Fruit fly (Drosophila melanogaster) whole organism, embryonic: ENCODE measurements around the gene CG17107.

Experiments used
- Bteb2 ChIP-seq: fragments of 200-800 bp; sonication (Bioruptor generic); optimal IDR thresholded peaks from 2 replicates; lab custom pipeline; 2016; ENCODE audit warnings: missing biosample characterization, missing genetic modification characterization
- CG10565 ChIP-seq: fragments of 200-800 bp; sonication (Bioruptor generic); optimal IDR thresholded peaks from 3 replicates; lab custom pipeline; 2016; ENCODE audit warnings: missing biosample characterization, mild to moderate bottlenecking, missing genetic modification characterization
- CG11247 ChIP-seq: fragments of 200-800 bp; sonication (Bioruptor generic); IDR thresholded peaks from 2 replicates; pipeline ENCODE4 v1.3.6; 2022; ENCODE audit warnings: missing biosample characterization, missing genetic modification characterization
- CG12155 ChIP-seq: fragments of 200-800 bp; sonication (Bioruptor generic); optimal IDR thresholded peaks from 3 replicates; lab custom pipeline; 2016; ENCODE audit warnings: missing biosample characterization, missing genetic modification characterization
- CG12219 ChIP-seq: fragments of 200-800 bp; sonication (Bioruptor generic); optimal IDR thresholded peaks from 3 replicates; lab custom pipeline; 2018; ENCODE audit warnings: missing biosample characterization, mild to moderate bottlenecking, missing genetic modification characterization
- CG12391 ChIP-seq: fragments of 200-800 bp; sonication (Bioruptor generic); optimal IDR thresholded peaks from 3 replicates; lab custom pipeline; 2018; ENCODE audit warnings: missing biosample characterization, mild to moderate bottlenecking, missing genetic modification characterization, moderate library complexity
- CG12769 ChIP-seq: fragments of 200-800 bp; sonication (Bioruptor generic); optimal IDR thresholded peaks from 2 replicates; lab custom pipeline; 2019; ENCODE audit warnings: missing biosample characterization, mild to moderate bottlenecking, missing genetic modification characterization, moderate library complexity
- CG12942 ChIP-seq: fragments of 200-800 bp; sonication (Bioruptor generic); optimal IDR thresholded peaks from 3 replicates; lab custom pipeline; 2016; ENCODE audit warnings: missing biosample characterization, missing genetic modification characterization
- CG14441 ChIP-seq: fragments of 200-800 bp; sonication (Bioruptor generic); IDR thresholded peaks from 2 replicates; pipeline ENCODE4 v1.3.6; 2022; ENCODE audit warnings: missing biosample characterization, missing genetic modification characterization
- CG1603 ChIP-seq: fragments of 200-800 bp; sonication (Bioruptor generic); optimal IDR thresholded peaks from 2 replicates; lab custom pipeline; 2019; ENCODE audit warnings: missing biosample characterization, mild to moderate bottlenecking, missing genetic modification characterization, moderate library complexity
- CG2120 ChIP-seq: fragments of 200-800 bp; sonication (Bioruptor generic); optimal IDR thresholded peaks from 3 replicates; lab custom pipeline; 2016; ENCODE audit warnings: missing biosample characterization, missing genetic modification characterization
- CG2889 ChIP-seq: fragments of 200-800 bp; sonication (Bioruptor generic); IDR thresholded peaks from 3 replicates; pipeline ENCODE4 v1.3.6; 2022; ENCODE audit warnings: missing biosample characterization, missing genetic modification characterization
- CG31224 ChIP-seq: fragments of 200-800 bp; sonication (Bioruptor generic); IDR thresholded peaks from 2 replicates; pipeline ENCODE4 v1.3.6; 2022; ENCODE audit warnings: missing biosample characterization, missing genetic modification characterization
- CG33213 ChIP-seq: fragments of 200-800 bp; sonication (Bioruptor generic); optimal IDR thresholded peaks from 3 replicates; lab custom pipeline; 2016; ENCODE audit warnings: missing biosample characterization, missing genetic modification characterization
- CG3407 ChIP-seq: fragments of 200-800 bp; sonication (Bioruptor generic); optimal IDR thresholded peaks from 2 replicates; lab custom pipeline; 2018; ENCODE audit warnings: missing biosample characterization, mild to moderate bottlenecking, missing genetic modification characterization
- CG42726 ChIP-seq: fragments of 200-800 bp; sonication (Bioruptor generic); IDR thresholded peaks from 2 replicates; pipeline ENCODE4 v1.3.6; 2022; ENCODE audit warnings: missing biosample characterization, missing genetic modification characterization; ENCODE audit not compliant: partially characterized antibody
- CG4820 ChIP-seq: fragments of 200-800 bp; sonication (Bioruptor generic); optimal IDR thresholded peaks from 3 replicates; lab custom pipeline; 2016; ENCODE audit warnings: missing biosample characterization, missing genetic modification characterization
- CG6272 ChIP-seq: fragments of 200-800 bp; sonication (Bioruptor generic); IDR thresholded peaks from 2 replicates; pipeline ENCODE4 v1.3.6; 2022; ENCODE audit warnings: missing biosample characterization, missing genetic modification characterization
- CG6654 ChIP-seq: fragments of 200-800 bp; sonication (Bioruptor generic); optimal IDR thresholded peaks from 2 replicates; lab custom pipeline; 2017; ENCODE audit warnings: missing biosample characterization, mild to moderate bottlenecking, missing genetic modification characterization
- CG7786 ChIP-seq: fragments of 200-800 bp; sonication (Bioruptor generic); optimal IDR thresholded peaks from 2 replicates; lab custom pipeline; 2016; ENCODE audit warnings: missing biosample characterization, missing genetic modification characterization
- CG8290 ChIP-seq, 3 experiments: fragments of 200-800 bp; sonication (Bioruptor generic); optimal IDR thresholded peaks; 2 replicates each; lab custom pipeline; 2016 to 2019; ENCODE audit warnings: missing biosample characterization in 3 of 3, missing genetic modification characterization in 3 of 3, mild to moderate bottlenecking in 2 of 3, moderate library complexity in 1 of 3
- CG9727 ChIP-seq: fragments of 200-800 bp; sonication (Bioruptor generic); optimal IDR thresholded peaks from 3 replicates; lab custom pipeline; 2017; ENCODE audit warnings: missing biosample characterization, mild to moderate bottlenecking, missing genetic modification characterization
- Chrac-16 ChIP-seq: fragments of 200-800 bp; sonication (Bioruptor generic); optimal IDR thresholded peaks from 3 replicates; lab custom pipeline; 2016; ENCODE audit warnings: missing biosample characterization, missing genetic modification characterization
- Dad ChIP-seq: fragments of 200-800 bp; sonication (Bioruptor generic); optimal IDR thresholded peaks from 3 replicates; lab custom pipeline; 2016; ENCODE audit warnings: missing biosample characterization, missing genetic modification characterization
- Dll ChIP-seq: fragments of 200-800 bp; sonication (Bioruptor generic); IDR thresholded peaks from 4 replicates; pipeline ENCODE4 v1.3.6; 2022; ENCODE audit warnings: missing biosample characterization, missing genetic modification characterization; ENCODE audit not compliant: partially characterized antibody
- Eip74EF ChIP-seq, 2 experiments: fragments of 200-800 bp in 1 of 2; fragments of >200 bp in 1 of 2; sonication (Bioruptor generic) in 1 of 2; optimal IDR thresholded peaks; 2 replicates each; lab custom pipeline; 2017 to 2019; ENCODE audit warnings: missing biosample characterization in 2 of 2, missing genetic modification characterization in 2 of 2, mild to moderate bottlenecking in 1 of 2, moderate library complexity in 1 of 2
- HLH54F ChIP-seq: fragments of 200-800 bp; sonication (Bioruptor generic); optimal IDR thresholded peaks from 3 replicates; lab custom pipeline; 2016; ENCODE audit warnings: missing biosample characterization, missing genetic modification characterization
- Hmr ChIP-seq: fragments of 200-800 bp; sonication (Bioruptor generic); optimal IDR thresholded peaks from 3 replicates; lab custom pipeline; 2017; ENCODE audit warnings: mild to moderate bottlenecking, missing biosample characterization, missing genetic modification reagents, missing genetic modification characterization
- Hmx ChIP-seq: fragments of 200-800 bp; sonication (Bioruptor generic); optimal IDR thresholded peaks from 2 replicates; lab custom pipeline; 2016; ENCODE audit warnings: missing biosample characterization, missing genetic modification characterization
- Hr3 ChIP-seq: fragments of 200-800 bp; sonication (Bioruptor generic); optimal IDR thresholded peaks from 3 replicates; lab custom pipeline; 2016; ENCODE audit warnings: missing biosample characterization, missing genetic modification characterization
- Hr78 ChIP-seq, 2 experiments: fragments of 200-800 bp in 1 of 2; fragments of >200 bp in 1 of 2; sonication (Bioruptor generic) in 1 of 2; optimal IDR thresholded peaks; 2 replicates each; lab custom pipeline; 2017 to 2019; ENCODE audit warnings: missing biosample characterization in 2 of 2, missing genetic modification characterization in 2 of 2, mild to moderate bottlenecking in 1 of 2, moderate library complexity in 1 of 2
- Med ChIP-seq: fragments of 200-800 bp; sonication (Bioruptor generic); peaks from one replicate; lab custom pipeline; 2016; ENCODE audit warnings: missing biosample characterization, missing genetic modification characterization, mild to moderate bottlenecking, inconsistent platforms, moderate library complexity
- Meics ChIP-seq: fragments of 200-800 bp; sonication (Bioruptor generic); optimal IDR thresholded peaks from 2 replicates; lab custom pipeline; 2017; ENCODE audit warnings: missing biosample characterization, mild to moderate bottlenecking, missing genetic modification characterization
- NC2α ChIP-seq: fragments of 200-800 bp; sonication (Bioruptor generic); optimal IDR thresholded peaks from 2 replicates; lab custom pipeline; 2016; ENCODE audit warnings: missing biosample characterization, missing genetic modification characterization
- PHDP ChIP-seq: fragments of 200-800 bp; sonication (Bioruptor generic); optimal IDR thresholded peaks from 3 replicates; lab custom pipeline; 2018; ENCODE audit warnings: missing biosample characterization, mild to moderate bottlenecking, missing genetic modification characterization, moderate library complexity
- Ptx1 ChIP-seq: fragments of 200-800 bp; sonication (Bioruptor generic); IDR thresholded peaks from 2 replicates; pipeline ENCODE4 v1.3.6; 2022; ENCODE audit warnings: missing biosample characterization, missing genetic modification characterization
- Taf1 ChIP-seq: fragments of 200-800 bp; sonication (Bioruptor generic); IDR thresholded peaks from 2 replicates; pipeline ENCODE4 v1.3.6; 2022; ENCODE audit warnings: missing biosample characterization, missing genetic modification characterization
- ab ChIP-seq: fragments of 200-800 bp; sonication (Bioruptor generic); optimal IDR thresholded peaks from 2 replicates; lab custom pipeline; 2016; ENCODE audit warnings: missing biosample characterization, missing genetic modification characterization
- ac ChIP-seq: fragments of 200-800 bp; sonication (Bioruptor generic); optimal IDR thresholded peaks from 3 replicates; lab custom pipeline; 2017; ENCODE audit warnings: missing biosample characterization, mild to moderate bottlenecking, missing genetic modification characterization
- cato ChIP-seq: fragments of 200-800 bp; sonication (Bioruptor generic); optimal IDR thresholded peaks from 2 replicates; lab custom pipeline; 2016; ENCODE audit warnings: missing biosample characterization, missing genetic modification characterization, borderline replicate concordance
- crol ChIP-seq: fragments of 200-800 bp; sonication (Bioruptor generic); IDR thresholded peaks from 2 replicates; pipeline ENCODE4 v1.3.6; 2022; ENCODE audit warnings: missing biosample characterization, missing genetic modification characterization
- esg ChIP-seq: fragments of 200-800 bp; sonication (Bioruptor generic); conservative IDR thresholded peaks from 2 replicates; pipeline ENCODE4 v1.3.6; 2022; ENCODE audit warnings: missing biosample characterization, missing genetic modification characterization
- fd3F ChIP-seq: fragments of 200-800 bp; sonication (Bioruptor generic); optimal IDR thresholded peaks from 2 replicates; lab custom pipeline; 2018; ENCODE audit warnings: missing biosample characterization, mild to moderate bottlenecking, missing genetic modification characterization, moderate library complexity
- grau ChIP-seq: fragments of 200-800 bp; optimal IDR thresholded peaks from 3 replicates; lab custom pipeline; 2019; ENCODE audit warnings: missing biosample characterization, mild to moderate bottlenecking, missing genetic modification characterization, moderate library complexity
- lab ChIP-seq: fragments of 200-800 bp; sonication (Bioruptor generic); optimal IDR thresholded peaks from 3 replicates; lab custom pipeline; 2017; ENCODE audit warnings: missing biosample characterization, missing genetic modification characterization, mild to moderate bottlenecking, moderate library complexity, missing genetic modification reagents
- lola ChIP-seq, 3 experiments: fragments of >200 bp in 2 of 3; fragments of 200-800 bp in 1 of 3; sonication (Bioruptor generic) in 1 of 3; optimal IDR thresholded peaks; 2 replicates each; lab custom pipeline; 2017 to 2019; ENCODE audit warnings: missing biosample characterization in 3 of 3, missing genetic modification characterization in 3 of 3, mild to moderate bottlenecking in 1 of 3, moderate library complexity in 1 of 3
- mam ChIP-seq: fragments of 200-800 bp; sonication (Bioruptor generic); optimal IDR thresholded peaks from 3 replicates; lab custom pipeline; 2016; ENCODE audit warnings: missing biosample characterization, missing genetic modification characterization
- org-1 ChIP-seq: fragments of 200-800 bp; sonication (Bioruptor generic); optimal IDR thresholded peaks from 2 replicates; lab custom pipeline; 2017; ENCODE audit warnings: missing biosample characterization, missing genetic modification characterization
- tio ChIP-seq: fragments of 200-800 bp; sonication (Bioruptor generic); optimal IDR thresholded peaks from 2 replicates; lab custom pipeline; 2017; ENCODE audit warnings: missing biosample characterization, missing genetic modification characterization, inconsistent platforms

The CG17107 gene

dm6 chr2L:10697992-10698391, 16.3 kb downstream of the CG17107 start, which contains the start of gene CG7300 (continued):
- no peak for TF ChIP-seq crol (GFP tag; lab: Robert Waterston, UW)
- TF ChIP-seq ac = no peak
- TF ChIP-seq CG11247 (GFP tag; lab: Robert Waterston, UW) = peak; percentile 70
- peak; percentile 54 for TF ChIP-seq fd3F
- TF ChIP-seq CG8290 (GFP tag; optimal IDR thresholded peaks at IDR 0.05; lab: Kevin White, UChicago) = no peak
- no peak for TF ChIP-seq CG8290 (tag; optimal IDR thresholded peaks at IDR 0.05; lab: Kevin White, UChicago)
- peak; percentile 21 for TF ChIP-seq HLH54F (GFP tag; lab: Kevin White, UChicago)
- peak; percentile 12 for TF ChIP-seq CG12942 (GFP tag; lab: Kevin White, UChicago)
- TF ChIP-seq grau (tag; lab: Kevin White, UChicago) = peak; percentile 89
- TF ChIP-seq ab (GFP tag; lab: Kevin White, UChicago) = no peak
- peak; percentile 5 for TF ChIP-seq cato (GFP tag; lab: Kevin White, UChicago)
- no peak for TF ChIP-seq CG10565 (GFP tag; lab: Kevin White, UChicago)
- TF ChIP-seq Eip74EF (GFP tag; optimal IDR thresholded peaks at IDR 0.05; lab: Kevin White, UChicago) = peak in 1 of 2 experiments; percentile 40
- no peak for TF ChIP-seq Hmx (GFP tag; lab: Kevin White, UChicago)
- peak; percentile 49 for TF ChIP-seq Hmr (GFP tag; lab: Kevin White, UChicago)
- peak; percentile 24; the same call in 1 of the 2 replicates for TF ChIP-seq esg (GFP tag; lab: Robert Waterston, UW)
- TF ChIP-seq lola (GFP tag; optimal IDR thresholded peaks at IDR 0.05; lab: Kevin White, UChicago) = peak in 1 of 3 experiments; percentile 21
- peak; percentile 40 for TF ChIP-seq mam (GFP tag; lab: Kevin White, UChicago)
- peak; percentile 83 for TF ChIP-seq CG2120 (GFP tag; lab: Kevin White, UChicago)
- peak; percentile 76 for TF ChIP-seq lab (GFP tag; lab: Kevin White, UChicago)
- TF ChIP-seq Dll (GFP tag; lab: Robert Waterston, UW) = no peak
- TF ChIP-seq Hr78 (GFP tag; optimal IDR thresholded peaks at IDR 0.05; lab: Kevin White, UChicago) = no peak
- TF ChIP-seq CG2889 (GFP tag; lab: Robert Waterston, UW) = 0 out of 3 replicates have a peak, but pooled peaks have one; percentile 27
- TF ChIP-seq Meics (GFP tag; lab: Kevin White, UChicago) = peak; percentile 68
- TF ChIP-seq org-1 (GFP tag; lab: Kevin White, UChicago) = no peak
- TF ChIP-seq Ptx1 (GFP tag; lab: Robert Waterston, UW) = peak; percentile 63
- peak; percentile 53 for TF ChIP-seq CG12769
- peak; percentile 27 for TF ChIP-seq Dad (GFP tag; lab: Kevin White, UChicago)
- no peak for TF ChIP-seq CG3407 (GFP tag; lab: Kevin White, UChicago)
- TF ChIP-seq CG31224 (GFP tag; lab: Robert Waterston, UW) = 0 out of 2 replicates have a peak, but pooled peaks have one; percentile 18
- peak; percentile 68 for TF ChIP-seq Bteb2 (GFP tag; lab: Kevin White, UChicago)
- peak; percentile 65 for TF ChIP-seq PHDP
- peak; percentile 49 for TF ChIP-seq CG14441 (GFP tag; lab: Robert Waterston, UW)
- peak; percentile 38; the same call in 1 of the 2 replicates for TF ChIP-seq CG6272
- peak; percentile 72 for TF ChIP-seq Taf1 (GFP tag; lab: Robert Waterston, UW)
- no peak for TF ChIP-seq CG6654 (GFP tag; lab: Kevin White, UChicago)
- TF ChIP-seq CG33213 (GFP tag; lab: Kevin White, UChicago) = peak; percentile 35
- TF ChIP-seq NC2α (GFP tag; lab: Kevin White, UChicago) = no peak
- peak; percentile 18 for TF ChIP-seq tio
- TF ChIP-seq CG12219 = peak; percentile 23
- TF ChIP-seq CG9727 = peak; percentile 17
- TF ChIP-seq CG7786 (GFP tag; lab: Kevin White, UChicago) = peak; percentile 24
- TF ChIP-seq CG42726 (GFP tag; lab: Robert Waterston, UW) = no peak
- TF ChIP-seq Chrac-16 (GFP tag; lab: Kevin White, UChicago) = peak; percentile 39
- peak; percentile 93 for TF ChIP-seq Med (GFP tag; lab: Kevin White, UChicago)
- TF ChIP-seq Hr3 = peak; percentile 15
- peak; percentile 48 for TF ChIP-seq CG1603 (tag; lab: Kevin White, UChicago)
- peak; percentile 58 for TF ChIP-seq CG12391 (tag; lab: Kevin White, UChicago)
- TF ChIP-seq CG12155 (GFP tag; lab: Kevin White, UChicago) = peak; percentile 53
- TF ChIP-seq CG4820 (GFP tag; lab: Kevin White, UChicago) = peak; percentile 39
